Worm (Caenorhabditis elegans) whole organism, L2 larva: Measurements from ENCODE around the gene ttx-3.

Source experiments
- ama-1 ChIP-seq: fragments of 150-350 bp; optimal IDR thresholded peaks from 2 replicates; lab custom pipeline; 2018; ENCODE audit warnings: inconsistent platforms
- lsy-2 ChIP-seq, 2 experiments: fragments of 150-350 bp in 1 of 2; sonication (generic microtip) in 1 of 2; optimal IDR thresholded peaks; 2 replicates each; lab custom pipeline; 2014 to 2017; ENCODE audit warnings: missing biosample characterization in 2 of 2, missing genetic modification characterization in 2 of 2
- mdl-1 ChIP-seq, 2 experiments: fragments of 150-350 bp in 1 of 2; sonication (generic microtip) in 1 of 2; optimal IDR thresholded peaks; 2 replicates each; lab custom pipeline; 2017; ENCODE audit warnings: missing biosample characterization in 2 of 2, missing genetic modification characterization in 2 of 2
- sem-4 ChIP-seq: fragments of 150-350 bp; optimal IDR thresholded peaks from 2 replicates; lab custom pipeline; 2014; ENCODE audit warnings: missing biosample characterization, missing genetic modification reagents, missing genetic modification characterization

DNA sequence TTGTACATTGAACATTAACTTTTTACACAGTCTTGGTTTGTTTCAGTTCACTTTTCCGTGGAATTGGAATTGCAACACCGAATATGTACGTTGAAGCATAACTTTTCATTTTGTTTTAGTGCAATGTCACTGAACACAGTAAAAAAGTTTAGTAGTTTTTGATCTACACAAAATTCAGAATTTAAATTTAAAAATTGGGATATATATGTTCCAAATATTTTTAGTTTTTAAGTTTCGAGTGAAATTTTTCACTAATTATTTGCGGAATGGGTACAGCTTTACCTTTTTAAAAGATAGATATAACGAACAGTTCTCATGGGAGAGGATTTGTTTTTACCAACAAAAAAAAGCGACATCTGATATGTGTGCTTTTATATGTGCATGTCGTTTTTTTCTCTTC, 47.6 kb upstream of the ttx-3 start:
- TF ChIP-seq ama-1 (no peak), mdl-1 (tag; optimal IDR thresholded peaks at IDR 0.05; lab: Kevin White, UChicago) (no peak), lsy-2 (tag; optimal IDR thresholded peaks at IDR 0.05; lab: Kevin White, UChicago) (no peak), sem-4 (no peak)
